Fruit fly (Drosophila melanogaster) whole organism, adult: ENCODE results near the gene Rala.

ENCODE experiments used
- CG11617 ChIP-seq: fragments of 200-800 bp; sonication (Bioruptor generic); optimal IDR thresholded peaks from 2 replicates; lab custom pipeline; 2017; ENCODE audit warnings: mild to moderate bottlenecking, missing biosample characterization, missing genetic modification reagents, missing genetic modification characterization
- CG12768 ChIP-seq: fragments of 200-800 bp; sonication (Bioruptor generic); optimal IDR thresholded peaks from 2 replicates; lab custom pipeline; 2017; ENCODE audit warnings: missing biosample characterization, missing genetic modification characterization, mild to moderate bottlenecking, moderate library complexity, missing genetic modification reagents
- CG14711 ChIP-seq: fragments of 200-800 bp; sonication (Bioruptor generic); optimal IDR thresholded peaks from 2 replicates; lab custom pipeline; 2018; ENCODE audit warnings: missing biosample characterization, mild to moderate bottlenecking, missing genetic modification characterization, moderate library complexity
- CG1620 ChIP-seq: fragments of 200-800 bp; sonication (Bioruptor generic); optimal IDR thresholded peaks from 2 replicates; lab custom pipeline; 2016; ENCODE audit warnings: missing biosample characterization, missing genetic modification characterization
- CG5204 ChIP-seq: fragments of 200-800 bp; sonication (Bioruptor generic); optimal IDR thresholded peaks from 2 replicates; lab custom pipeline; 2016; ENCODE audit warnings: missing biosample characterization, missing genetic modification characterization
- CG7045 ChIP-seq: fragments of 200-800 bp; sonication (Bioruptor generic); optimal IDR thresholded peaks from 2 replicates; lab custom pipeline; 2017; ENCODE audit warnings: missing biosample characterization, mild to moderate bottlenecking, missing genetic modification characterization
- CG7101 ChIP-seq: fragments of 200-800 bp; sonication (Bioruptor generic); optimal IDR thresholded peaks from 2 replicates; lab custom pipeline; 2018; ENCODE audit warnings: missing biosample characterization, mild to moderate bottlenecking, missing genetic modification characterization, moderate library complexity
- Crg-1 ChIP-seq: fragments of 200-800 bp; sonication (Bioruptor generic); optimal IDR thresholded peaks from 2 replicates; lab custom pipeline; 2016; ENCODE audit warnings: missing biosample characterization, missing genetic modification characterization
- Hr96 ChIP-seq: fragments of 200-800 bp; sonication (Bioruptor generic); optimal IDR thresholded peaks from 2 replicates; lab custom pipeline; 2016; ENCODE audit warnings: missing biosample characterization, missing genetic modification characterization
- Mnt ChIP-seq: fragments of 200-800 bp; sonication (Bioruptor generic); optimal IDR thresholded peaks from 2 replicates; lab custom pipeline; 2016; ENCODE audit warnings: missing biosample characterization, mild to moderate bottlenecking, missing genetic modification characterization
- bab1 ChIP-seq: fragments of 200-800 bp; sonication (Bioruptor generic); optimal IDR thresholded peaks from 3 replicates; lab custom pipeline; 2019; ENCODE audit warnings: missing biosample characterization, mild to moderate bottlenecking, missing genetic modification characterization, moderate library complexity
- cic ChIP-seq: fragments of 200-800 bp; sonication (Bioruptor generic); optimal IDR thresholded peaks from 2 replicates; lab custom pipeline; 2017; ENCODE audit warnings: missing biosample characterization, mild to moderate bottlenecking, missing genetic modification characterization, moderate library complexity
- cnc ChIP-seq, 2 experiments: fragments of >200 bp; optimal IDR thresholded peaks; 2 replicates each; lab custom pipeline; 2017
- kay ChIP-seq: fragments of 200-800 bp; sonication (Bioruptor generic); peaks from one replicate; lab custom pipeline; 2016; ENCODE audit warnings: missing biosample characterization, missing genetic modification characterization, borderline replicate concordance
- ovo ChIP-seq: fragments of 200-800 bp; sonication (Bioruptor generic); optimal IDR thresholded peaks from 2 replicates; lab custom pipeline; 2016; ENCODE audit warnings: missing biosample characterization, missing genetic modification characterization
- pad ChIP-seq: fragments of 200-800 bp; sonication (Bioruptor generic); optimal IDR thresholded peaks from 3 replicates; lab custom pipeline; 2017; ENCODE audit warnings: missing biosample characterization, missing genetic modification characterization, mild to moderate bottlenecking, moderate library complexity, missing genetic modification reagents
- tj ChIP-seq: fragments of 200-800 bp; sonication (Bioruptor generic); optimal IDR thresholded peaks from 3 replicates; lab custom pipeline; 2017; ENCODE audit warnings: missing biosample characterization, mild to moderate bottlenecking, missing genetic modification characterization, moderate library complexity
- toe ChIP-seq: fragments of 200-800 bp; sonication (Bioruptor generic); optimal IDR thresholded peaks from 2 replicates; lab custom pipeline; 2016; ENCODE audit warnings: missing biosample characterization, missing genetic modification characterization

Rala gene

dm6 chrX:3671469-3672094, 47.9 kb downstream of the Rala start, which contains the start of the genes Parg and Mnt:
Parg (minus strand) TSS chrX:3671502.
Mnt (plus strand) TSS chrX:3671801.
- TF ChIP-seq Crg-1 (GFP tag; lab: Kevin White, UChicago) (no peak), toe (no peak), CG1620 (GFP tag; lab: Kevin White, UChicago) (peak; percentile 51), CG11617 (GFP tag; lab: Kevin White, UChicago) (peak; percentile 46), CG7101 (peak; percentile 23), cic (GFP tag; lab: Kevin White, UChicago) (no peak), kay (GFP tag; lab: Kevin White, UChicago) (peak; percentile 95), CG7045 (GFP tag; lab: Kevin White, UChicago) (no peak), CG5204 (GFP tag; lab: Kevin White, UChicago) (no peak), bab1 (GFP tag; lab: Kevin White, UChicago) (peak; percentile 42), tj (GFP tag; lab: Kevin White, UChicago) (peak; percentile 12)

- TF ChIP-seq tj (GFP tag; lab: Kevin White, UChicago) (peak; percentile 83), CG7101 (peak; percentile 48), ovo (GFP tag; lab: Kevin White, UChicago) (no peak), CG12768 (GFP tag; lab: Kevin White, UChicago) (no peak), bab1 (GFP tag; lab: Kevin White, UChicago) (peak; percentile 91), Mnt (GFP tag; lab: Kevin White, UChicago) (peak; percentile 23), cnc (optimal IDR thresholded peaks at IDR 0.05; lab: Kevin White, UChicago) (no peak), CG7045 (GFP tag; lab: Kevin White, UChicago) (no peak), CG1620 (GFP tag; lab: Kevin White, UChicago) (peak; percentile 57), CG14711 (peak; percentile 68), kay (GFP tag; lab: Kevin White, UChicago) (peak; percentile 55), Hr96 (GFP tag; lab: Kevin White, UChicago) (no peak), pad (GFP tag; lab: Kevin White, UChicago) (peak; percentile 31), Crg-1 (GFP tag; lab: Kevin White, UChicago) (peak; percentile 23), toe (no peak), cic (GFP tag; lab: Kevin White, UChicago) (no peak)
Observed at dm6 chrX:3667199-3667671, 52.2 kb downstream of the Rala start, which contains the start of gene Ilp7. Ilp7 (plus strand) TSS chrX:3667621.
